Worm (Caenorhabditis elegans) whole organism, young adult: ENCODE measurements around the gene dylt-2.

Experiments used
- lin-40 ChIP-seq: sonication (generic microtip); optimal IDR thresholded peaks from 2 replicates; lab custom pipeline; 2016; ENCODE audit warnings: missing genetic modification characterization, mild to moderate bottlenecking, missing compliant biosample characterization, missing genotype, missing genetic modification reagents
- unc-62 ChIP-seq: fragments of 150-350 bp; optimal IDR thresholded peaks from 2 replicates; lab custom pipeline; 2014; ENCODE audit warnings: missing biosample characterization, missing genetic modification reagents, missing genetic modification characterization
- ztf-28 ChIP-seq: fragments of 200-800 bp; sonication (Bioruptor generic); IDR thresholded peaks from 2 replicates; pipeline ENCODE4 v1.3.6; 2022; ENCODE audit warnings: missing genetic modification reagents, missing genetic modification characterization, missing compliant biosample characterization
- ztf-3 ChIP-seq: fragments of 200-800 bp; sonication (Bioruptor generic); optimal IDR thresholded peaks from 2 replicates; lab custom pipeline; 2018; ENCODE audit warnings: mild to moderate bottlenecking, missing genetic modification characterization, missing compliant biosample characterization

DNA sequence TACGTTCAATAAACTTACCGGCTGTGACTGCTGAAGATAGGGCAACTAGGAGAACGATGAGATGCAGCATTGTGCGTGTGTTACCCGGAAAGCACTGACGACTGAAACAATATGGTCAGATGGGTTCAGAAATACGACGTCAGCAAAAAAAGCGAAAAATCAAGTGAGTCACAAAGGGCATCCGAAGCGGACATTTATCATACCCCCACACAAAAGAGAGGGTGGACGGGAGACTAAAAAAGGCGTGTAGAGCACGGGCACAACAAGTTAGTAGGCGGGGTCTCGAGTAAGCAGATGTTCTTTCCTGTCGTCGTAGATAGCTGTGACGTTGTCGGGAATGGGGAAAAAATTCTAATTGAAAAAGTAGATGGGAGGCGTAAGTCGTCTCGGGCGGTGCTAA lies 20.6 kb downstream of the dylt-2 start, which contains the start of gene nlp-14:
- TF ChIP-seq lin-40 (tag; lab: Kevin White, UChicago) (no peak), unc-62 (GFP tag; lab: Kevin White, UChicago) (no peak), ztf-28 (GFP tag; lab: Robert Waterston, UW) (no peak), ztf-3 (GFP tag; lab: Kevin White, UChicago) (no peak)
